Worm (Caenorhabditis elegans): Measurements from ENCODE around the gene H28G03.3.
A peak's percentile ranks its signal among the peaks of the same experiment; 100 is the strongest.

H28G03.3 gene

DNA sequence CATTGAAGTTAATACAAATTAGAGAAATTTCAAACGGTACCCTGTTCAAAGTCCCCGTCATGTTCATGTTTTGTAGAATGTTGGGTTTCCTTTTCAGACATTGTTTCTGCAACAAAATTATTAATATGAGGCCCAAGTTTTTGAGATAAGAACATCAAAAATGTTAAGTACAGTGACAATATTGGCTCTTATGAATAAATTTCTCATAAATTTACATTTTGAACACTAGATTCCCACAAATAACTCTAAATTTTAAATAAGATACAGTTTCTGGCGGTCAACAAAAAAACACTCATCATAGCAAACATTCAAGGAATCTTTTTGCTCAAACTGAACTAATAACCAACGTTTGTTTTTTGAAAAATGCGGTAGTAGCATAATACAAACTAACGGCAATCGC lies at the start of gene H28G03.3:
Gene H28G03.3, minus strand, starts transcription at position 101 of the 400 bp plus-strand sequence.
- no peak for TF ChIP-seq sea-2 (GFP tag; optimal IDR thresholded peaks at IDR 0.05)
- TF ChIP-seq ztf-4 (tag; optimal IDR thresholded peaks at IDR 0.05): no peak
- no peak for TF ChIP-seq lsy-12 (tag; optimal IDR thresholded peaks at IDR 0.05)
- TF ChIP-seq egl-27 (tag; optimal IDR thresholded peaks at IDR 0.05): no peak
- TF ChIP-seq elt-1 (tag; optimal IDR thresholded peaks at IDR 0.05): no peak
- no peak for TF ChIP-seq ceh-28 (tag; optimal IDR thresholded peaks at IDR 0.05)
- TF ChIP-seq nhr-12 (tag; optimal IDR thresholded peaks at IDR 0.05): no peak
- no peak for TF ChIP-seq unc-39 (tag; optimal IDR thresholded peaks at IDR 0.05)
- no peak for TF ChIP-seq hmg-11 (tag; optimal IDR thresholded peaks at IDR 0.05)
- TF ChIP-seq ceh-82 (tag; optimal IDR thresholded peaks at IDR 0.05): no peak
- TF ChIP-seq mml-1 (tag; optimal IDR thresholded peaks at IDR 0.05): no peak
- TF ChIP-seq mdl-1 (tag; optimal IDR thresholded peaks at IDR 0.05): no peak
- TF ChIP-seq ZK546.5 (tag; optimal IDR thresholded peaks at IDR 0.05): no peak
- no peak for TF ChIP-seq R02D3.7 (tag; optimal IDR thresholded peaks at IDR 0.05)
- no peak for TF ChIP-seq elt-3 (tag; optimal IDR thresholded peaks at IDR 0.05)
- TF ChIP-seq nhr-77 (tag; optimal IDR thresholded peaks at IDR 0.05): no peak

DNA sequence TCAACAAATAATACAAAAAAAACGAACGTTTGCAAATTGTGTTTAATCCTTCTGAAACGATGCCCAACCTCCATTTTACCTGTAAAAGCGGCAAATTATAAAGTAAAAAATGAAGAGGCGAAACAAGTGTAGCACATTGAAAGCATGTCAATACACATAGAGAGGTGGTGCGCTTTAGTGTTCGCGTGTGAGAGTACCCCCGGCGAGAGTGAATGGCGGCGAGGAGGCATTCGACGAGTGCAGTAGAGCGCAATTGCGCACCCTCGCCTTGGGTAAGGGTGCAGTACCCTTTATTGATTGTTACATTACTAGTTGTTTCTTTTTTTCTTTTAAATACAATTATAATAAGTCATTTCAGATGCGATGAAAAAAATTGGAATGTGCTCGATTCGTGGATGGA lies 49.0 kb upstream of the H28G03.3 start, which contains the start of gene hst-6:
Gene hst-6, plus strand, starts transcription at position 353 of the 400 bp plus-strand sequence.
- TF ChIP-seq nhr-28 (tag; optimal IDR thresholded peaks at IDR 0.05) (no peak), R02D3.7 (tag; optimal IDR thresholded peaks at IDR 0.05) (peak; percentile 61), sea-2 (GFP tag; optimal IDR thresholded peaks at IDR 0.05) (no peak), ztf-4 (tag; optimal IDR thresholded peaks at IDR 0.05) (no peak), nfya-1 (tag; optimal IDR thresholded peaks at IDR 0.05; ENCODE audit: insufficient read depth) (peak; percentile 72), ztf-11 (tag; optimal IDR thresholded peaks at IDR 0.05) (no peak), fkh-10 (GFP tag; optimal IDR thresholded peaks at IDR 0.05) (no peak), skn-1 (tag; optimal IDR thresholded peaks at IDR 0.05) (no peak), fkh-2 (tag; optimal IDR thresholded peaks at IDR 0.05) (no peak), pqm-1 (tag; optimal IDR thresholded peaks at IDR 0.05) (peak; percentile 47), egl-27 (tag; optimal IDR thresholded peaks at IDR 0.05) (no peak), ceh-28 (tag; optimal IDR thresholded peaks at IDR 0.05) (peak; percentile 35), nhr-25 (tag; optimal IDR thresholded peaks at IDR 0.05) (peak; percentile 66), lin-39 (tag; optimal IDR thresholded peaks at IDR 0.05) (peak; percentile 81), nhr-43 (tag; optimal IDR thresholded peaks at IDR 0.05; ENCODE audit: poor library complexity, severe bottlenecking) (peak; percentile 29), nhr-77 (tag; optimal IDR thresholded peaks at IDR 0.05) (no peak), egl-5 (tag; optimal IDR thresholded peaks at IDR 0.05) (peak; percentile 55), nhr-67 (tag; optimal IDR thresholded peaks at IDR 0.05) (no peak), hmg-11 (tag; optimal IDR thresholded peaks at IDR 0.05) (peak; percentile 78), fos-1 (tag; optimal IDR thresholded peaks at IDR 0.05) (no peak), ama-1 (optimal IDR thresholded peaks at IDR 0.05) (no peak), unc-39 (tag; optimal IDR thresholded peaks at IDR 0.05) (no peak), ceh-16 (tag; optimal IDR thresholded peaks at IDR 0.05) (no peak), elt-1 (tag; optimal IDR thresholded peaks at IDR 0.05) (no peak), lin-15B (tag; optimal IDR thresholded peaks at IDR 0.05) (peak; percentile 68), pha-4 (tag; optimal IDR thresholded peaks at IDR 0.05) (peak; percentile 79), nhr-23 (tag; optimal IDR thresholded peaks at IDR 0.05) (peak; percentile 40), nhr-237 (tag; optimal IDR thresholded peaks at IDR 0.05) (no peak), mml-1 (tag; optimal IDR thresholded peaks at IDR 0.05) (no peak), ceh-9 (tag; optimal IDR thresholded peaks at IDR 0.05) (no peak), mdl-1 (tag; optimal IDR thresholded peaks at IDR 0.05) (no peak), ZK546.5 (tag; optimal IDR thresholded peaks at IDR 0.05) (no peak), zag-1 (tag; optimal IDR thresholded peaks at IDR 0.05) (no peak), unc-62 (GFP tag; optimal IDR thresholded peaks at IDR 0.05) (no peak), jun-1 (tag; optimal IDR thresholded peaks at IDR 0.05) (no peak), aly-2 (tag; optimal IDR thresholded peaks at IDR 0.05) (no peak), eor-1 (tag; optimal IDR thresholded peaks at IDR 0.05) (no peak), nhr-12 (tag; optimal IDR thresholded peaks at IDR 0.05) (no peak), nhr-76 (tag; optimal IDR thresholded peaks at IDR 0.05) (no peak), lsy-12 (tag; optimal IDR thresholded peaks at IDR 0.05) (no peak), ceh-82 (tag; optimal IDR thresholded peaks at IDR 0.05) (no peak), nhr-11 (tag; optimal IDR thresholded peaks at IDR 0.05) (no peak), snpc-4 (tag; optimal IDR thresholded peaks at IDR 0.05) (peak; percentile 75), elt-3 (tag; optimal IDR thresholded peaks at IDR 0.05) (no peak), tbx-2 (tag; optimal IDR thresholded peaks at IDR 0.05) (no peak), daf-12 (tag; optimal IDR thresholded peaks at IDR 0.05) (no peak), elt-2 (tag; optimal IDR thresholded peaks at IDR 0.05) (peak; percentile 68)

Data from whole organism, L3 larva.